Fruit fly (Drosophila melanogaster): Measurements from ENCODE around the gene bcn92.

Gene bcn92

dm6 chrX:2149478-2149877, at the start of gene bcn92 (continued):
- TF ChIP-seq sob (GFP tag; IDR thresholded peaks at IDR 0.05) (peak; percentile 57), cad (GFP tag; optimal IDR thresholded peaks at IDR 0.05) (no peak), Hmx (GFP tag; optimal IDR thresholded peaks at IDR 0.05) (no peak), disco-r (GFP tag; optimal IDR thresholded peaks at IDR 0.05) (no peak), CG18619 (GFP tag; optimal IDR thresholded peaks at IDR 0.05) (no peak), CG9609 (GFP tag; optimal IDR thresholded peaks at IDR 0.05) (no peak), Opbp (GFP tag; IDR thresholded peaks at IDR 0.05; ENCODE audit: partially characterized antibody) (peak; percentile 94), zen2 (GFP tag; IDR thresholded peaks at IDR 0.05; ENCODE audit: partially characterized antibody) (peak; percentile 92), CG9817 (tag; optimal IDR thresholded peaks at IDR 0.05) (peak; percentile 5), Bteb2 (GFP tag; optimal IDR thresholded peaks at IDR 0.05) (peak; percentile 26), HLH3B (GFP tag; IDR thresholded peaks at IDR 0.05) (peak; percentile 20; the same call in 1 of the 2 replicates), MTF-1 (GFP tag; optimal IDR thresholded peaks at IDR 0.05; ENCODE audit: borderline replicate concordance) (no peak)

DNA sequence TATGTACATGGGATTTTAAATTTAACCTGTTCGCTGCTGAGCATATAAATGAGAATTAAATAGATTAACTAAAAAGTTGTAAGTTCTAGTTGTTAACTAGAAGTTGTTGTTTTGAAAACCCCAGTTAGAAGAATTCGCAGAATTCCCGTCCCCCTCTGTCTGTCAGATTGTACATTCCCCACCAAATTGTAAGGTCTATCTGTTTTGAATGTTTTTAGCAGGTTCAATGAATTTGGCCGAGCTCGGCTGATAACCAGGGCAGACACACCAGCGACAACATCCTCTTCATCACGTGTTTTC, 48.8 kb upstream of the bcn92 start:
- no peak for TF ChIP-seq Hmr (GFP tag; optimal IDR thresholded peaks at IDR 0.05)
- TF ChIP-seq caup (GFP tag; optimal IDR thresholded peaks at IDR 0.05; ENCODE audit: severe bottlenecking), result no peak
- TF ChIP-seq zfh2 (GFP tag; optimal IDR thresholded peaks at IDR 0.05), result no peak
- TF ChIP-seq cwo (GFP tag; optimal IDR thresholded peaks at IDR 0.05), result peak; percentile 1
- TF ChIP-seq dmrt99B (tag; optimal IDR thresholded peaks at IDR 0.05), result no peak
- TF ChIP-seq CG15479 (GFP tag; optimal IDR thresholded peaks at IDR 0.05), result no peak
- no peak for TF ChIP-seq CG4424 (GFP tag; optimal IDR thresholded peaks at IDR 0.05)

DNA sequence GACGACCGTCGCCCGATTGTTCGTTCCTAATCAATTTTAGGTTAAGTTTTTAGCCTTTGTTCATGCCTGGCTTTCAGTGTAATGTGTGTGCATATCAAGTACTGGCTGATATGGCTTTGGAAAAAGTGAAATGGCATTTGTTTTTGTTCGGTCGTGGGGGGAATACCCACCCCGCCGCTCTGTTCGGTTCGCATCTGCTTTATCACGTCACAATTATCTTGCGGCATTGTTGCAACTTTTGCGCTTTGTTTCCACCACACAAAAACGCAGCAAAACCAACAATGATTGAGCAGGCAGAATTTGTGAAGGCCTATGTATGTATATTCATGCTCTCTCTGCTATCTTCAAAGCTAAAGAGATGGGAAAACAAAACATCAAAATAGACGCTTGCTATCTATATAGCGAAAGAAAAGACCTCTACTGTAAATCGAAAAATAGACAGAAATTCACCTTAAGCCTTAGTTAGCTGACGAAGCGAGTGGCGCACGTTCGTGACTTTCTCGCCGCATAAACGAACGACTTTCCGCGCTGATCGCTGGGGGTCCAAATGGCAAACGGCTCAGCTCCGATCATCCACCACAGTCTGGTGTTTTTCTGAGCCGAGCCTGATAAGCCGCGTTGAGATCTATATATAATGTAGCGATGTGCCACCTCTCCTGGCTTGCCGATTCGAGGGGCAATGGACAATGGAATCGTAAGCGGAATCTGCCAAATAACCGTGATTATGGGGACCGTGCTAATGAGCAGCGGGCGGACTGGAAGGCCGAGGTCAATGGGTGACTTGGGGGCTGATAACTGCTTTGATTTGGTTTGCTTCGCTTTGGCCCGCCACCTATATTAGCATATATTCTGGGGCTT, 48.2 kb upstream of the bcn92 start:
- TF ChIP-seq cwo (GFP tag; optimal IDR thresholded peaks at IDR 0.05) (no peak), CG17912 (GFP tag; optimal IDR thresholded peaks at IDR 0.05) (no peak), CG10431 (GFP tag; optimal IDR thresholded peaks at IDR 0.05) (no peak), CG12769 (tag; optimal IDR thresholded peaks at IDR 0.05) (no peak), bab2 (GFP tag; optimal IDR thresholded peaks at IDR 0.05) (no peak), mld (GFP tag; IDR thresholded peaks at IDR 0.05; ENCODE audit: partially characterized antibody) (no peak), CG12236 (GFP tag; optimal IDR thresholded peaks at IDR 0.05) (no peak), wek (GFP tag; optimal IDR thresholded peaks at IDR 0.05) (no peak), CG8359 (GFP tag; optimal IDR thresholded peaks at IDR 0.05; ENCODE audit: borderline replicate concordance) (no peak), Max (GFP tag; optimal IDR thresholded peaks at IDR 0.05) (no peak), CG1792 (GFP tag; optimal IDR thresholded peaks at IDR 0.05) (no peak), CG6765 (GFP tag; optimal IDR thresholded peaks at IDR 0.05) (no peak), Med (GFP tag) (peak; percentile 29), sug (tag; optimal IDR thresholded peaks at IDR 0.05) (peak; percentile 93), CG10147 (GFP tag; optimal IDR thresholded peaks at IDR 0.05) (no peak), CG4820 (GFP tag; optimal IDR thresholded peaks at IDR 0.05) (peak; percentile 7), CG43689 (GFP tag; IDR thresholded peaks at IDR 0.05) (no peak), CG2199 (GFP tag; IDR thresholded peaks at IDR 0.05) (no peak), CG34376 (GFP tag; optimal IDR thresholded peaks at IDR 0.05) (peak; percentile 22), CG6272 (GFP tag; IDR thresholded peaks at IDR 0.05) (no peak), gem (tag; optimal IDR thresholded peaks at IDR 0.05) (peak; percentile 2)

Data from whole organism, embryonic.